Worm (Caenorhabditis elegans) whole organism, early embryonic: ENCODE results near the gene rab-30.

Source experiments
- aly-1 ChIP-seq: sonication (generic microtip); optimal IDR thresholded peaks from 2 replicates; lab custom pipeline; 2016; ENCODE audit warnings: missing genetic modification characterization, missing compliant biosample characterization
- ama-1 ChIP-seq: fragments of 150-350 bp; optimal IDR thresholded peaks from 2 replicates; lab custom pipeline; 2014
- hmbx-1 ChIP-seq: sonication (generic microtip); optimal IDR thresholded peaks from 2 replicates; lab custom pipeline; 2016; ENCODE audit warnings: mild to moderate bottlenecking, missing genetic modification characterization, missing compliant biosample characterization
- pes-1 ChIP-seq: fragments of 200-800 bp; sonication (Bioruptor generic); IDR thresholded peaks from 2 replicates; pipeline ENCODE4 v1.3.6; 2022; ENCODE audit warnings: missing genetic modification reagents, missing genetic modification characterization, missing compliant biosample characterization
- tbx-37 ChIP-seq: fragments of 200-800 bp; sonication (Bioruptor generic); conservative IDR thresholded peaks from 2 replicates; pipeline ENCODE4 v1.3.6; 2022; ENCODE audit warnings: missing genetic modification reagents, missing genetic modification characterization, missing compliant biosample characterization
- tra-4 ChIP-seq: sonication (generic microtip); optimal IDR thresholded peaks from 2 replicates; lab custom pipeline; 2017; ENCODE audit warnings: missing genetic modification characterization, missing compliant biosample characterization

DNA sequence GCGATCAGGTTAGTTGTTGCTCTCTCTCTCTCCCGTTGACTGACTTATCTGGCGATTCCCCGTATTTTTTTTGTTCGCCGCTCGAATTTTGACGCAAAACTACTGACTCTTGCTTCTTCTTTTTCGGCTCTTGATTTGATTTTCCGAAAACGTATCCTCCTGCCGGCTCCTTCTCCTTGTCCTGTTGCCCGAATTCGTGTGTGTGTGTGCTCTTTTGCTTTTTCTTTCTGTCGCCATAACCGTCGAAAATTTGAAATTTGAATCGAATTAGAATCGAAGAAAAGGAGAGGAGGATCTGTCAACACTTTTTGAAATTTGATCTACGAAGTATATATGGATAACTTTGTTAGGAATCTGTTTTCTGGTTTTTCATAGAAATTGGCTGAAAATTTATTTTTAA lies 47.8 kb upstream of the rab-30 start:
- TF ChIP-seq ama-1 (no peak), pes-1 (GFP tag; lab: Robert Waterston, UW) (no peak), hmbx-1 (no peak), tra-4 (tag; lab: Kevin White, UChicago) (no peak), aly-1 (tag; lab: Kevin White, UChicago) (no peak), tbx-37 (no peak)
